Fruit fly (Drosophila melanogaster) whole organism, embryonic: Measurements from ENCODE around the gene CG6937.

ENCODE experiments used
- B-H2 ChIP-seq: fragments of 200-800 bp; sonication (Bioruptor generic); optimal IDR thresholded peaks from 2 replicates; lab custom pipeline; 2018; ENCODE audit warnings: missing biosample characterization, mild to moderate bottlenecking, missing genetic modification characterization
- BtbVII ChIP-seq: fragments of 200-800 bp; sonication (Bioruptor generic); optimal IDR thresholded peaks from 3 replicates; lab custom pipeline; 2017; ENCODE audit warnings: missing biosample characterization, mild to moderate bottlenecking, missing genetic modification characterization
- CG11696 ChIP-seq: fragments of 200-800 bp; sonication (Bioruptor generic); IDR thresholded peaks from 2 replicates; pipeline ENCODE4 v1.3.6; 2022; ENCODE audit warnings: missing biosample characterization, missing genetic modification characterization
- CG12659 ChIP-seq: fragments of 200-800 bp; sonication (Bioruptor generic); optimal IDR thresholded peaks from 3 replicates; lab custom pipeline; 2017; ENCODE audit warnings: mild to moderate bottlenecking, missing biosample characterization, missing genetic modification reagents, missing genetic modification characterization
- CG14014 ChIP-seq: fragments of 200-800 bp; sonication (Bioruptor generic); IDR thresholded peaks from 2 replicates; pipeline ENCODE4 v1.3.6; 2022; ENCODE audit warnings: missing biosample characterization, missing genetic modification characterization
- CG17328 ChIP-seq: fragments of 200-800 bp; sonication (Bioruptor generic); IDR thresholded peaks from 2 replicates; pipeline ENCODE4 v1.3.6; 2022; ENCODE audit warnings: missing biosample characterization, missing genetic modification characterization
- CG2129 ChIP-seq: fragments of 200-800 bp; sonication (Bioruptor generic); IDR thresholded peaks from 2 replicates; pipeline ENCODE4 v1.3.6; 2022; ENCODE audit warnings: missing biosample characterization, missing genetic modification characterization; ENCODE audit not compliant: partially characterized antibody
- CG2678 ChIP-seq: fragments of 200-800 bp; sonication (Bioruptor generic); optimal IDR thresholded peaks from 3 replicates; lab custom pipeline; 2019; ENCODE audit warnings: missing biosample characterization, mild to moderate bottlenecking, missing genetic modification characterization, moderate library complexity
- CG2875 ChIP-seq: fragments of 200-800 bp; sonication (Bioruptor generic); optimal IDR thresholded peaks from 2 replicates; lab custom pipeline; 2017; ENCODE audit warnings: missing biosample characterization, mild to moderate bottlenecking, missing genetic modification characterization, missing genetic modification reagents
- CG31388 ChIP-seq: fragments of 200-800 bp; sonication (Bioruptor generic); optimal IDR thresholded peaks from 2 replicates; lab custom pipeline; 2016; ENCODE audit warnings: missing biosample characterization, missing genetic modification characterization
- CG32767 ChIP-seq: fragments of 200-800 bp; sonication (Bioruptor generic); IDR thresholded peaks from 2 replicates; pipeline ENCODE4 v1.3.6; 2022; ENCODE audit warnings: missing biosample characterization, missing genetic modification characterization
- CG7372 ChIP-seq: fragments of 200-800 bp; sonication (Bioruptor generic); IDR thresholded peaks from 2 replicates; pipeline ENCODE4 v1.3.6; 2022; ENCODE audit warnings: missing biosample characterization, missing genetic modification characterization
- CG7745 ChIP-seq: fragments of 200-800 bp; sonication (Bioruptor generic); optimal IDR thresholded peaks from 2 replicates; lab custom pipeline; 2018; ENCODE audit warnings: missing biosample characterization, mild to moderate bottlenecking, missing genetic modification characterization, moderate library complexity
- CG7839 ChIP-seq: fragments of 200-800 bp; sonication (Bioruptor generic); optimal IDR thresholded peaks from 3 replicates; lab custom pipeline; 2018; ENCODE audit warnings: missing biosample characterization, mild to moderate bottlenecking, missing genetic modification characterization, moderate library complexity
- D19A ChIP-seq: fragments of 200-800 bp; optimal IDR thresholded peaks from 3 replicates; lab custom pipeline; 2019; ENCODE audit warnings: missing biosample characterization, mild to moderate bottlenecking, missing genetic modification characterization, moderate library complexity
- Doc3 ChIP-seq: fragments of 200-800 bp; sonication (Bioruptor generic); IDR thresholded peaks from 3 replicates; pipeline ENCODE4 v1.3.6; 2022; ENCODE audit warnings: missing biosample characterization, missing genetic modification characterization; ENCODE audit not compliant: partially characterized antibody
- E2f1 ChIP-seq: fragments of 200-800 bp; sonication (Bioruptor generic); IDR thresholded peaks from 2 replicates; pipeline ENCODE4 v1.3.6; 2022; ENCODE audit warnings: missing biosample characterization, missing genetic modification characterization
- Fer1 ChIP-seq: fragments of 200-800 bp; sonication (Bioruptor generic); optimal IDR thresholded peaks from 2 replicates; lab custom pipeline; 2017; ENCODE audit warnings: missing biosample characterization, mild to moderate bottlenecking, missing genetic modification characterization
- Hand ChIP-seq: fragments of 200-800 bp; sonication (Bioruptor generic); optimal IDR thresholded peaks from 2 replicates; lab custom pipeline; 2017; ENCODE audit warnings: mild to moderate bottlenecking, missing biosample characterization, missing genetic modification reagents, missing genetic modification characterization
- Hr39 ChIP-seq: fragments of >200 bp; optimal IDR thresholded peaks from 2 replicates; lab custom pipeline; 2017
- Hr51 ChIP-seq, 2 experiments: fragments of 200-800 bp; sonication (Bioruptor generic); optimal IDR thresholded peaks; 2 replicates in 1 of 2; 3 replicates in 1 of 2; lab custom pipeline; 2016 to 2018; ENCODE audit warnings: missing biosample characterization in 2 of 2, missing genetic modification characterization in 2 of 2, mild to moderate bottlenecking in 1 of 2, moderate library complexity in 1 of 2
- Hsf ChIP-seq: fragments of 200-800 bp; sonication (Bioruptor generic); optimal IDR thresholded peaks from 3 replicates; lab custom pipeline; 2016; ENCODE audit warnings: missing biosample characterization, missing genetic modification characterization
- Max ChIP-seq: fragments of 200-800 bp; sonication (Bioruptor generic); optimal IDR thresholded peaks from 2 replicates; lab custom pipeline; 2016; ENCODE audit warnings: missing biosample characterization, mild to moderate bottlenecking, missing genetic modification characterization
- Mrtf ChIP-seq: fragments of 200-800 bp; sonication (Bioruptor generic); IDR thresholded peaks from 3 replicates; pipeline ENCODE4 v1.3.6; 2022; ENCODE audit warnings: missing biosample characterization, missing genetic modification characterization
- Usf ChIP-seq: fragments of 200-800 bp; sonication (Bioruptor generic); optimal IDR thresholded peaks from 2 replicates; lab custom pipeline; 2017; ENCODE audit warnings: missing genotype, missing biosample characterization, missing genetic modification characterization
- aop ChIP-seq: fragments of 200-800 bp; sonication (Bioruptor generic); IDR thresholded peaks from 2 replicates; pipeline ENCODE4 v1.3.6; 2022; ENCODE audit warnings: missing biosample characterization, missing genetic modification characterization
- bab2 ChIP-seq: fragments of 200-800 bp; sonication (Bioruptor generic); optimal IDR thresholded peaks from 2 replicates; lab custom pipeline; 2016; ENCODE audit warnings: missing biosample characterization, missing genetic modification characterization
- crp ChIP-seq, 2 experiments: fragments of 200-800 bp; sonication (Bioruptor generic); optimal IDR thresholded peaks; 2 replicates in 1 of 2; 3 replicates in 1 of 2; lab custom pipeline; 2017; ENCODE audit warnings: missing biosample characterization in 2 of 2, missing genetic modification characterization in 2 of 2, mild to moderate bottlenecking in 1 of 2, moderate library complexity in 1 of 2
- danr ChIP-seq: fragments of 200-800 bp; sonication (Bioruptor generic); IDR thresholded peaks from 2 replicates; pipeline ENCODE4 v1.3.6; 2022; ENCODE audit warnings: missing biosample characterization, missing genetic modification characterization
- dati ChIP-seq: fragments of 200-800 bp; sonication (Bioruptor generic); IDR thresholded peaks from 2 replicates; pipeline ENCODE4 v1.3.6; 2022; ENCODE audit warnings: missing biosample characterization, missing genetic modification characterization
- disco-r ChIP-seq: fragments of 200-800 bp; sonication (Bioruptor generic); optimal IDR thresholded peaks from 2 replicates; lab custom pipeline; 2016; ENCODE audit warnings: missing biosample characterization, missing genetic modification characterization
- dysf ChIP-seq: fragments of 200-800 bp; sonication (Bioruptor generic); IDR thresholded peaks from 3 replicates; pipeline ENCODE4 v1.3.6; 2022; ENCODE audit warnings: missing biosample characterization, missing genetic modification characterization
- en ChIP-seq: fragments of 200-800 bp; sonication (Bioruptor generic); optimal IDR thresholded peaks from 2 replicates; lab custom pipeline; 2016; ENCODE audit warnings: missing biosample characterization, missing genetic modification characterization
- esg ChIP-seq: fragments of 200-800 bp; sonication (Bioruptor generic); conservative IDR thresholded peaks from 2 replicates; pipeline ENCODE4 v1.3.6; 2022; ENCODE audit warnings: missing biosample characterization, missing genetic modification characterization
- gsb-n ChIP-seq: fragments of 200-800 bp; sonication (Bioruptor generic); optimal IDR thresholded peaks from 3 replicates; lab custom pipeline; 2018; ENCODE audit warnings: missing biosample characterization, mild to moderate bottlenecking, missing genetic modification characterization
- her ChIP-seq: fragments of 200-800 bp; sonication (Bioruptor generic); optimal IDR thresholded peaks from 2 replicates; lab custom pipeline; 2016; ENCODE audit warnings: missing biosample characterization, missing genetic modification characterization
- hkb ChIP-seq, 2 experiments: fragments of 200-800 bp in 1 of 2; fragments of >200 bp in 1 of 2; sonication (Bioruptor generic) in 1 of 2; IDR thresholded peaks in 1 of 2; optimal IDR thresholded peaks in 1 of 2; 2 replicates each; pipeline versions ENCODE4 v1.3.6 to Lab custom; 2017 to 2022; ENCODE audit warnings: missing biosample characterization in 1 of 2, missing genetic modification characterization in 1 of 2
- jing ChIP-seq: fragments of 200-800 bp; sonication (Bioruptor generic); optimal IDR thresholded peaks from 2 replicates; lab custom pipeline; 2018; ENCODE audit warnings: missing biosample characterization, mild to moderate bottlenecking, missing genetic modification characterization
- luna ChIP-seq: fragments of 200-800 bp; sonication (Bioruptor generic); optimal IDR thresholded peaks from 2 replicates; lab custom pipeline; 2016; ENCODE audit warnings: missing biosample characterization, missing genetic modification characterization
- odd ChIP-seq: fragments of 200-800 bp; sonication (Bioruptor generic); optimal IDR thresholded peaks from 2 replicates; lab custom pipeline; 2017; ENCODE audit warnings: missing biosample characterization, mild to moderate bottlenecking, missing genetic modification characterization
- pb ChIP-seq: fragments of 200-800 bp; sonication (Bioruptor generic); optimal IDR thresholded peaks from 3 replicates; lab custom pipeline; 2016; ENCODE audit warnings: missing biosample characterization, missing genetic modification characterization
- phol ChIP-seq: fragments of 200-800 bp; sonication (Bioruptor generic); optimal IDR thresholded peaks from 3 replicates; lab custom pipeline; 2018; ENCODE audit warnings: missing biosample characterization, mild to moderate bottlenecking, missing genetic modification characterization, moderate library complexity
- pnt ChIP-seq: fragments of 200-800 bp; sonication (Bioruptor generic); optimal IDR thresholded peaks from 3 replicates; lab custom pipeline; 2016; ENCODE audit warnings: missing biosample characterization, missing genetic modification characterization
- ro ChIP-seq: fragments of 200-800 bp; sonication (Bioruptor generic); IDR thresholded peaks from 2 replicates; pipeline ENCODE4 v1.3.6; 2022; ENCODE audit warnings: missing biosample characterization, missing genetic modification characterization
- scrt ChIP-seq: fragments of 200-800 bp; sonication (Bioruptor generic); optimal IDR thresholded peaks from 2 replicates; lab custom pipeline; 2018; ENCODE audit warnings: missing biosample characterization, mild to moderate bottlenecking, missing genetic modification characterization, moderate library complexity
- slbo ChIP-seq: fragments of 200-800 bp; sonication (Bioruptor generic); IDR thresholded peaks from 2 replicates; pipeline ENCODE4 v1.3.6; 2022; ENCODE audit warnings: missing biosample characterization, missing genetic modification characterization
- sna ChIP-seq: fragments of 200-800 bp; sonication (Bioruptor generic); IDR thresholded peaks from 2 replicates; pipeline ENCODE4 v1.3.6; 2022; ENCODE audit warnings: missing biosample characterization, missing genetic modification characterization; ENCODE audit not compliant: partially characterized antibody
- sug ChIP-seq: fragments of 200-800 bp; optimal IDR thresholded peaks from 2 replicates; lab custom pipeline; 2019; ENCODE audit warnings: missing biosample characterization, mild to moderate bottlenecking, missing genetic modification characterization, moderate library complexity
- tup ChIP-seq: fragments of 200-800 bp; sonication (Bioruptor generic); optimal IDR thresholded peaks from 2 replicates; lab custom pipeline; 2016; ENCODE audit warnings: missing biosample characterization, mild to moderate bottlenecking, missing genetic modification characterization, moderate library complexity
- vnd ChIP-seq: fragments of 200-800 bp; sonication (Bioruptor generic); IDR thresholded peaks from 3 replicates; pipeline ENCODE4 v1.3.6; 2022; ENCODE audit warnings: missing biosample characterization, missing genetic modification characterization; ENCODE audit not compliant: partially characterized antibody

CG6937 gene

dm6 chr3R:22590668-22591275 is 6.2 kb downstream of the CG6937 start (continued):
- TF ChIP-seq CG11696 (GFP tag; lab: Robert Waterston, UW) (no peak), CG2678 (tag; lab: Kevin White, UChicago) (peak; percentile 66), CG2129 (GFP tag; lab: Robert Waterston, UW) (no peak), ro (no peak), pnt (GFP tag; lab: Kevin White, UChicago) (peak; percentile 32), sna (GFP tag; lab: Robert Waterston, UW) (no peak), dysf (GFP tag; lab: Robert Waterston, UW) (no peak), pb (GFP tag; lab: Kevin White, UChicago) (no peak), Usf (GFP tag; lab: Kevin White, UChicago) (peak; percentile 35), Hr39 (lab: Kevin White, UChicago) (no peak), CG12659 (peak; percentile 60), CG7745 (no peak), danr (no peak), CG17328 (GFP tag; lab: Robert Waterston, UW) (peak; percentile 42; the same call in 1 of the 2 replicates), CG32767 (GFP tag; lab: Robert Waterston, UW) (no peak), aop (GFP tag; lab: Robert Waterston, UW) (no peak), vnd (GFP tag; lab: Robert Waterston, UW) (no peak), dati (GFP tag; lab: Robert Waterston, UW) (no peak), CG7839 (tag; lab: Kevin White, UChicago) (peak; percentile 71), esg (peak; percentile 37), Hand (GFP tag; lab: Kevin White, UChicago) (no peak), crp (GFP tag; optimal IDR thresholded peaks at IDR 0.05; lab: Kevin White, UChicago) (no peak), bab2 (GFP tag; lab: Kevin White, UChicago) (peak; percentile 51), CG2875 (GFP tag; lab: Kevin White, UChicago) (peak; percentile 59), BtbVII (GFP tag; lab: Kevin White, UChicago) (peak; percentile 3), her (GFP tag; lab: Kevin White, UChicago) (no peak), scrt (GFP tag; lab: Kevin White, UChicago) (no peak), jing (GFP tag; lab: Kevin White, UChicago) (peak; percentile 5), hkb (optimal IDR thresholded peaks at IDR 0.05; lab: Kevin White, UChicago) (no peak), hkb (GFP tag; IDR thresholded peaks at IDR 0.05; lab: Robert Waterston, UW) (no peak), Max (peak; percentile 44), gsb-n (tag; lab: Kevin White, UChicago) (peak; percentile 80), tup (GFP tag; lab: Kevin White, UChicago) (no peak), CG7372 (GFP tag; lab: Robert Waterston, UW) (no peak), disco-r (no peak), slbo (GFP tag; lab: Robert Waterston, UW) (peak; percentile 21; the same call in 1 of the 2 replicates), CG14014 (no peak), E2f1 (GFP tag; lab: Robert Waterston, UW) (no peak), phol (tag; lab: Kevin White, UChicago) (peak; percentile 84), odd (GFP tag; lab: Kevin White, UChicago) (peak; percentile 61), luna (GFP tag; lab: Kevin White, UChicago) (no peak), Hr51 (GFP tag; optimal IDR thresholded peaks at IDR 0.05; lab: Kevin White, UChicago) (peak; percentile 23 to 72), CG31388 (GFP tag; lab: Kevin White, UChicago) (no peak), Mrtf (GFP tag; lab: Robert Waterston, UW) (no peak), Fer1 (no peak), Hsf (GFP tag; lab: Kevin White, UChicago) (peak; percentile 45), B-H2 (no peak), en (peak; percentile 13), D19A (tag; lab: Kevin White, UChicago) (peak; percentile 73), Doc3 (GFP tag; lab: Robert Waterston, UW) (no peak), sug (tag; lab: Kevin White, UChicago) (no peak)
